Worm (Caenorhabditis elegans): Measurements from ENCODE around the gene C56E6.7.
A peak's percentile ranks its signal among the peaks of the same experiment; 100 is the strongest.

Gene C56E6.7

DNA sequence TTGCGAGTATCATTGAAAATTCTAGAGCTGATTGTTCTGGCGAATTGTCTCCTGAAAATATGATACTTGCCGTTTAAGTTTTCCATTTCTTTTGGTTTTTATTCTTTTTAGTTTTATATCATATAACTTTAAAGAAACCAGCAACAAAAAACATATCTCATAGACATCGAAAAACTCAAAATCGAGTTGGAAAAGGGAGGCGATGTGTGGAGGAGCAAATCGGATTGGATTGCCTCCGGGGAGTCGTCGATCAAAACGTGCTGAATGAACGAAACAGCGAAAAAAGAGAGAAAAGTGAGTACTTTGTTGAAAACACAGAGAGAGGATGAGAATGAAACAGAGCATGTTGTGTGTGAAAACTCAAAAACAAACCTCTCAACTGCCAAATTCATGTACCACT lies 19.2 kb upstream of the C56E6.7 start:
- TF ChIP-seq hmg-11 (tag; optimal IDR thresholded peaks at IDR 0.05): no peak
- TF ChIP-seq ztf-4 (tag; optimal IDR thresholded peaks at IDR 0.05): no peak
- TF ChIP-seq sea-2 (GFP tag; optimal IDR thresholded peaks at IDR 0.05): no peak
- peak; percentile 18 for TF ChIP-seq nfya-1 (tag; optimal IDR thresholded peaks at IDR 0.05; ENCODE audit: insufficient read depth)

- TF ChIP-seq nfya-1 (tag; optimal IDR thresholded peaks at IDR 0.05; ENCODE audit: insufficient read depth) (peak; percentile 20), ztf-11 (tag; optimal IDR thresholded peaks at IDR 0.05) (no peak), fkh-2 (tag; optimal IDR thresholded peaks at IDR 0.05) (no peak)
Observed at ce11 chrII:6498609-6499008, 17.8 kb upstream of the C56E6.7 start.

ce11 chrII:6499067-6499466 lies 17.3 kb upstream of the C56E6.7 start, which contains the start of gene twk-49:
Gene twk-49 (minus strand): TSS chrII:6499167.
- TF ChIP-seq lin-15B (tag; optimal IDR thresholded peaks at IDR 0.05) (no peak), lsy-12 (tag; optimal IDR thresholded peaks at IDR 0.05) (no peak), nhr-76 (tag; optimal IDR thresholded peaks at IDR 0.05) (no peak), fos-1 (tag; optimal IDR thresholded peaks at IDR 0.05) (no peak), elt-3 (tag; optimal IDR thresholded peaks at IDR 0.05) (no peak), elt-1 (tag; optimal IDR thresholded peaks at IDR 0.05) (no peak), nhr-43 (tag; optimal IDR thresholded peaks at IDR 0.05; ENCODE audit: poor library complexity, severe bottlenecking) (no peak), skn-1 (tag; optimal IDR thresholded peaks at IDR 0.05) (no peak), jun-1 (tag; optimal IDR thresholded peaks at IDR 0.05) (no peak), nhr-11 (tag; optimal IDR thresholded peaks at IDR 0.05) (no peak), nhr-25 (tag; optimal IDR thresholded peaks at IDR 0.05) (no peak), pqm-1 (tag; optimal IDR thresholded peaks at IDR 0.05) (no peak), ceh-9 (tag; optimal IDR thresholded peaks at IDR 0.05) (no peak), nhr-67 (tag; optimal IDR thresholded peaks at IDR 0.05) (no peak)

ce11 chrII:6500161-6500560 lies 16.2 kb upstream of the C56E6.7 start, which contains the start of gene R05G9.5:
Gene R05G9.5 (minus strand): TSS chrII:6500261.
- TF ChIP-seq unc-39 (tag; optimal IDR thresholded peaks at IDR 0.05) (no peak), ztf-4 (tag; optimal IDR thresholded peaks at IDR 0.05) (no peak), nhr-11 (tag; optimal IDR thresholded peaks at IDR 0.05) (no peak), pha-4 (tag; optimal IDR thresholded peaks at IDR 0.05) (no peak), elt-3 (tag; optimal IDR thresholded peaks at IDR 0.05) (no peak), ceh-16 (tag; optimal IDR thresholded peaks at IDR 0.05) (no peak)

DNA sequence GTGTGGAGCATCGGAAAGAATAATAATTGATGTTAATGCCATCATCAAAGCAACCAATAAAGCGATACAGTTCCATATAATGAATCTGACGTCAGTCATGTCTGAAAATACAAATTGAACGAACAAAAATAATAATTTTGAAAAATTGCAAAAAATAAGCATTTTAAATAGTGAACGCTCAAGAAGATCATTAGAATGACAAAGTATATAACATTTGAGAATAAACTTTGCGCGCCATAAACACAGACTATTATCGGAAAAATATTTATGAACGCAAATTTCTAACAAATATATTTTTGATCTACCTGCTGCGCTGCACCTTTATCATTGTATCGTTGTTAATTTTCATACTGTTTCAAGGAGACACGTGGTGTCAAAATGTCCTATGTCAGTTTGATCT lies 15.0 kb upstream of the C56E6.7 start, which contains the start of gene R05G9.3:
TSS of gene R05G9.3 (minus strand) at position 101 of the 400 bp plus-strand sequence.
- TF ChIP-seq fkh-2 (tag; optimal IDR thresholded peaks at IDR 0.05) (no peak), egl-27 (tag; optimal IDR thresholded peaks at IDR 0.05) (no peak), nhr-67 (tag; optimal IDR thresholded peaks at IDR 0.05) (no peak), skn-1 (tag; optimal IDR thresholded peaks at IDR 0.05) (no peak), unc-39 (tag; optimal IDR thresholded peaks at IDR 0.05) (no peak), nhr-237 (tag; optimal IDR thresholded peaks at IDR 0.05) (no peak), R02D3.7 (tag; optimal IDR thresholded peaks at IDR 0.05) (no peak), nhr-28 (tag; optimal IDR thresholded peaks at IDR 0.05) (no peak), ceh-28 (tag; optimal IDR thresholded peaks at IDR 0.05) (no peak), sea-2 (GFP tag; optimal IDR thresholded peaks at IDR 0.05) (no peak), lsy-12 (tag; optimal IDR thresholded peaks at IDR 0.05) (no peak), nhr-25 (tag; optimal IDR thresholded peaks at IDR 0.05) (no peak), elt-3 (tag; optimal IDR thresholded peaks at IDR 0.05) (no peak), ceh-82 (tag; optimal IDR thresholded peaks at IDR 0.05) (no peak), pqm-1 (tag; optimal IDR thresholded peaks at IDR 0.05) (no peak), nhr-43 (tag; optimal IDR thresholded peaks at IDR 0.05; ENCODE audit: poor library complexity, severe bottlenecking) (no peak)

DNA sequence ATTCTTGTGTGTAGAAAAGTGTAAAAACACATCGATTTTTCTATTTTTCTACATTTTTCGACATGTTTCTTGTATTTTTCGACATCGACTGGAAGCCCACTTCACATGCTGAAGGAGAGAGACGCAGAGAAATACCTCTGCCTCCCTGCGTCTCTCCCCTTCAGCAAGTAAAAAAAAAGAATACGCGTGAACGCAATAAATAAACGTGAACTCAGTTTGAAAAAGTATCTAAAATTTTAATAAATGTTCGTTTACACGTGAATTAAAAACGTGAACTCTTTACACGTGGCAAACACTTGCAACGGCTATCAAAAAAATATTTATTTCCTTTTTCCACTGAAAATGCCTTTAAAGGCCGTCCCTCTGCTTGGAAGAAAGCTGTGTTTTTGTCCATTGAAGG lies 13.6 kb upstream of the C56E6.7 start, which contains the start of gene R05G9.1:
TSS of gene R05G9.1 (plus strand) at position 343 of the 400 bp plus-strand sequence.
- no peak for TF ChIP-seq sea-2 (GFP tag; optimal IDR thresholded peaks at IDR 0.05)
- no peak for TF ChIP-seq nhr-76 (tag; optimal IDR thresholded peaks at IDR 0.05)
- no peak for TF ChIP-seq nhr-25 (tag; optimal IDR thresholded peaks at IDR 0.05)
- no peak for TF ChIP-seq elt-3 (tag; optimal IDR thresholded peaks at IDR 0.05)
- TF ChIP-seq daf-12 (tag; optimal IDR thresholded peaks at IDR 0.05): no peak
- no peak for TF ChIP-seq ceh-28 (tag; optimal IDR thresholded peaks at IDR 0.05)
- no peak for TF ChIP-seq fos-1 (tag; optimal IDR thresholded peaks at IDR 0.05)
- no peak for TF ChIP-seq lin-15B (tag; optimal IDR thresholded peaks at IDR 0.05)
- TF ChIP-seq nhr-28 (tag; optimal IDR thresholded peaks at IDR 0.05): no peak
- no peak for TF ChIP-seq lin-39 (tag; optimal IDR thresholded peaks at IDR 0.05)

All from whole organism, L3 larva.